Fruit fly (Drosophila melanogaster) whole organism, embryonic: ENCODE data around the gene Btnd.
A peak's percentile ranks its signal among the peaks of the same experiment; 100 is the strongest.

Experiments used
- Asciz ChIP-seq: fragments of 200-800 bp; sonication (Bioruptor generic); optimal IDR thresholded peaks from 2 replicates; lab custom pipeline; 2017; ENCODE audit warnings: missing biosample characterization, mild to moderate bottlenecking, missing genetic modification characterization, missing genetic modification reagents
- BEAF-32 ChIP-seq: fragments of 200-800 bp; sonication (Bioruptor generic); optimal IDR thresholded peaks from 3 replicates; lab custom pipeline; 2017; ENCODE audit warnings: missing biosample characterization, missing genetic modification characterization, mild to moderate bottlenecking, moderate library complexity, missing genetic modification reagents
- Blimp-1 ChIP-seq: fragments of 200-800 bp; sonication (Bioruptor generic); optimal IDR thresholded peaks from 3 replicates; lab custom pipeline; 2018; ENCODE audit warnings: missing biosample characterization, missing genetic modification characterization, mild to moderate bottlenecking, moderate library complexity, missing genetic modification reagents
- CG10543 ChIP-seq: fragments of 200-800 bp; sonication (Bioruptor generic); optimal IDR thresholded peaks from 3 replicates; lab custom pipeline; 2017; ENCODE audit warnings: missing biosample characterization, mild to moderate bottlenecking, missing genetic modification characterization, moderate library complexity
- CG12236 ChIP-seq: fragments of 200-800 bp; sonication (Bioruptor generic); optimal IDR thresholded peaks from 2 replicates; lab custom pipeline; 2016; ENCODE audit warnings: missing biosample characterization, missing genetic modification characterization
- CG13296 ChIP-seq: fragments of 200-800 bp; sonication (Bioruptor generic); optimal IDR thresholded peaks from 3 replicates; lab custom pipeline; 2018; ENCODE audit warnings: missing biosample characterization, mild to moderate bottlenecking, missing genetic modification characterization
- CG13624 ChIP-seq: fragments of 200-800 bp; sonication (Bioruptor generic); optimal IDR thresholded peaks from 2 replicates; lab custom pipeline; 2016; ENCODE audit warnings: missing biosample characterization, missing genetic modification characterization
- CG13894 ChIP-seq: fragments of 200-800 bp; sonication (Bioruptor generic); optimal IDR thresholded peaks from 3 replicates; lab custom pipeline; 2018; ENCODE audit warnings: missing biosample characterization, mild to moderate bottlenecking, missing genetic modification characterization, moderate library complexity
- CG16813 ChIP-seq: fragments of 200-800 bp; sonication (Bioruptor generic); IDR thresholded peaks from 3 replicates; pipeline ENCODE4 v1.3.6; 2022; ENCODE audit warnings: missing biosample characterization, missing genetic modification characterization; ENCODE audit not compliant: partially characterized antibody
- CG17829 ChIP-seq: fragments of 200-800 bp; optimal IDR thresholded peaks from 2 replicates; lab custom pipeline; 2019; ENCODE audit warnings: missing biosample characterization, mild to moderate bottlenecking, missing genetic modification characterization, moderate library complexity
- CG18619 ChIP-seq: fragments of 200-800 bp; sonication (Bioruptor generic); optimal IDR thresholded peaks from 3 replicates; lab custom pipeline; 2017; ENCODE audit warnings: missing biosample characterization, mild to moderate bottlenecking, missing genetic modification characterization
- CG2202 ChIP-seq: fragments of 200-800 bp; sonication (Bioruptor generic); optimal IDR thresholded peaks from 2 replicates; lab custom pipeline; 2018; ENCODE audit warnings: missing biosample characterization, mild to moderate bottlenecking, missing genetic modification characterization
- CG4424 ChIP-seq: fragments of 200-800 bp; sonication (Bioruptor generic); optimal IDR thresholded peaks from 3 replicates; lab custom pipeline; 2016; ENCODE audit warnings: missing biosample characterization, missing genetic modification characterization
- CG6175 ChIP-seq: fragments of 200-800 bp; sonication (Bioruptor generic); IDR thresholded peaks from 3 replicates; pipeline ENCODE4 v1.3.6; 2022; ENCODE audit warnings: missing biosample characterization, missing genetic modification characterization
- CG8290 ChIP-seq, 3 experiments: fragments of 200-800 bp; sonication (Bioruptor generic); optimal IDR thresholded peaks; 2 replicates each; lab custom pipeline; 2016 to 2019; ENCODE audit warnings: missing biosample characterization in 3 of 3, missing genetic modification characterization in 3 of 3, mild to moderate bottlenecking in 2 of 3, moderate library complexity in 1 of 3
- CG8944 ChIP-seq: fragments of 200-800 bp; sonication (Bioruptor generic); optimal IDR thresholded peaks from 3 replicates; lab custom pipeline; 2016; ENCODE audit warnings: missing biosample characterization, missing genetic modification characterization
- D ChIP-seq, 2 experiments: fragments of 200-800 bp in 1 of 2; fragments of >200 bp in 1 of 2; sonication (Bioruptor generic) in 1 of 2; optimal IDR thresholded peaks; 2 replicates in 1 of 2; 3 replicates in 1 of 2; lab custom pipeline; 2017; ENCODE audit warnings: mild to moderate bottlenecking in 1 of 2, missing biosample characterization in 1 of 2, missing genetic modification characterization in 1 of 2, missing genetic modification reagents in 1 of 2
- Dad ChIP-seq: fragments of 200-800 bp; sonication (Bioruptor generic); optimal IDR thresholded peaks from 3 replicates; lab custom pipeline; 2016; ENCODE audit warnings: missing biosample characterization, missing genetic modification characterization
- Ets65A ChIP-seq: fragments of 200-800 bp; sonication (Bioruptor generic); peaks from one replicate; lab custom pipeline; 2016; ENCODE audit warnings: missing biosample characterization, missing genetic modification characterization
- Gug ChIP-seq: fragments of 200-800 bp; sonication (Bioruptor generic); IDR thresholded peaks from 4 replicates; pipeline ENCODE4 v1.3.6; 2022; ENCODE audit warnings: missing biosample characterization, missing genetic modification characterization
- Hmr ChIP-seq: fragments of 200-800 bp; sonication (Bioruptor generic); optimal IDR thresholded peaks from 3 replicates; lab custom pipeline; 2017; ENCODE audit warnings: mild to moderate bottlenecking, missing biosample characterization, missing genetic modification reagents, missing genetic modification characterization
- Hr3 ChIP-seq: fragments of 200-800 bp; sonication (Bioruptor generic); optimal IDR thresholded peaks from 3 replicates; lab custom pipeline; 2016; ENCODE audit warnings: missing biosample characterization, missing genetic modification characterization
- Hsf ChIP-seq: fragments of 200-800 bp; sonication (Bioruptor generic); optimal IDR thresholded peaks from 3 replicates; lab custom pipeline; 2016; ENCODE audit warnings: missing biosample characterization, missing genetic modification characterization
- Meics ChIP-seq: fragments of 200-800 bp; sonication (Bioruptor generic); optimal IDR thresholded peaks from 2 replicates; lab custom pipeline; 2017; ENCODE audit warnings: missing biosample characterization, mild to moderate bottlenecking, missing genetic modification characterization
- Mes4 ChIP-seq: fragments of 200-800 bp; sonication (Bioruptor generic); optimal IDR thresholded peaks from 2 replicates; lab custom pipeline; 2016; ENCODE audit warnings: missing biosample characterization, missing genetic modification characterization
- PHDP ChIP-seq: fragments of 200-800 bp; sonication (Bioruptor generic); optimal IDR thresholded peaks from 3 replicates; lab custom pipeline; 2018; ENCODE audit warnings: missing biosample characterization, mild to moderate bottlenecking, missing genetic modification characterization, moderate library complexity
- amos ChIP-seq: fragments of 200-800 bp; sonication (Bioruptor generic); IDR thresholded peaks from 2 replicates; pipeline ENCODE4 v1.3.6; 2022; ENCODE audit warnings: missing biosample characterization, missing genetic modification characterization; ENCODE audit not compliant: partially characterized antibody
- ase ChIP-seq: fragments of 200-800 bp; sonication (Bioruptor generic); IDR thresholded peaks from 3 replicates; pipeline ENCODE4 v1.3.6; 2022; ENCODE audit warnings: missing biosample characterization, missing genetic modification characterization
- ash1 ChIP-seq: fragments of 200-800 bp; sonication (Bioruptor generic); optimal IDR thresholded peaks from 2 replicates; lab custom pipeline; 2018; ENCODE audit warnings: missing biosample characterization, mild to moderate bottlenecking, missing genetic modification characterization
- caup ChIP-seq: fragments of 200-800 bp; sonication (Bioruptor generic); optimal IDR thresholded peaks from 3 replicates; lab custom pipeline; 2017; ENCODE audit warnings: missing biosample characterization, mild to moderate bottlenecking, missing genetic modification characterization, moderate library complexity; ENCODE audit not compliant: severe bottlenecking
- crp ChIP-seq, 2 experiments: fragments of 200-800 bp; sonication (Bioruptor generic); optimal IDR thresholded peaks; 2 replicates in 1 of 2; 3 replicates in 1 of 2; lab custom pipeline; 2017; ENCODE audit warnings: missing biosample characterization in 2 of 2, missing genetic modification characterization in 2 of 2, mild to moderate bottlenecking in 1 of 2, moderate library complexity in 1 of 2
- dysf ChIP-seq: fragments of 200-800 bp; sonication (Bioruptor generic); IDR thresholded peaks from 3 replicates; pipeline ENCODE4 v1.3.6; 2022; ENCODE audit warnings: missing biosample characterization, missing genetic modification characterization
- esg ChIP-seq: fragments of 200-800 bp; sonication (Bioruptor generic); conservative IDR thresholded peaks from 2 replicates; pipeline ENCODE4 v1.3.6; 2022; ENCODE audit warnings: missing biosample characterization, missing genetic modification characterization
- gce ChIP-seq: fragments of 200-800 bp; sonication (Bioruptor generic); IDR thresholded peaks from 3 replicates; pipeline ENCODE4 v1.3.6; 2022; ENCODE audit warnings: missing biosample characterization, missing genetic modification characterization
- kah ChIP-seq: fragments of 200-800 bp; sonication (Bioruptor generic); optimal IDR thresholded peaks from 2 replicates; lab custom pipeline; 2018; ENCODE audit warnings: missing biosample characterization, mild to moderate bottlenecking, missing genetic modification characterization
- lab ChIP-seq: fragments of 200-800 bp; sonication (Bioruptor generic); optimal IDR thresholded peaks from 3 replicates; lab custom pipeline; 2017; ENCODE audit warnings: missing biosample characterization, missing genetic modification characterization, mild to moderate bottlenecking, moderate library complexity, missing genetic modification reagents
- mirr ChIP-seq: fragments of 200-800 bp; sonication (Bioruptor generic); optimal IDR thresholded peaks from 3 replicates; lab custom pipeline; 2018; ENCODE audit warnings: missing biosample characterization, mild to moderate bottlenecking, missing genetic modification characterization
- nom ChIP-seq: fragments of 200-800 bp; sonication (Bioruptor generic); optimal IDR thresholded peaks from 2 replicates; lab custom pipeline; 2017; ENCODE audit warnings: missing biosample characterization, missing genetic modification characterization, mild to moderate bottlenecking, moderate library complexity, missing genetic modification reagents
- otp ChIP-seq: fragments of 200-800 bp; sonication (Bioruptor generic); IDR thresholded peaks from 3 replicates; pipeline ENCODE4, ENCODE4 v1.3.6; 2022; ENCODE audit warnings: missing biosample characterization, missing genetic modification characterization
- pan ChIP-seq, 4 experiments: fragments of >200 bp in 3 of 4; fragments of 200-800 bp in 1 of 4; sonication (Bioruptor generic) in 1 of 4; optimal IDR thresholded peaks in 3 of 4; IDR thresholded peaks in 1 of 4; 2 replicates each; pipeline versions ENCODE4 v1.3.6 to Lab custom; 2017 to 2022; ENCODE audit warnings: missing biosample characterization in 2 of 4, missing genetic modification characterization in 2 of 4, mixed read lengths in 1 of 4
- ranshi ChIP-seq: fragments of 200-800 bp; sonication (Bioruptor generic); IDR thresholded peaks from 2 replicates; pipeline ENCODE4 v1.3.6; 2022; ENCODE audit warnings: missing biosample characterization, missing genetic modification characterization
- repo ChIP-seq: fragments of 200-800 bp; sonication (Bioruptor generic); optimal IDR thresholded peaks from 2 replicates; lab custom pipeline; 2016; ENCODE audit warnings: missing biosample characterization, missing genetic modification characterization
- run ChIP-seq: fragments of 200-800 bp; sonication (Bioruptor generic); optimal IDR thresholded peaks from 3 replicates; lab custom pipeline; 2018; ENCODE audit warnings: missing biosample characterization, mild to moderate bottlenecking, missing genetic modification characterization
- schlank ChIP-seq: fragments of 200-800 bp; sonication (Bioruptor generic); optimal IDR thresholded peaks from 2 replicates; lab custom pipeline; 2018; ENCODE audit warnings: missing biosample characterization, mild to moderate bottlenecking, missing genetic modification characterization
- slbo ChIP-seq: fragments of 200-800 bp; sonication (Bioruptor generic); IDR thresholded peaks from 2 replicates; pipeline ENCODE4 v1.3.6; 2022; ENCODE audit warnings: missing biosample characterization, missing genetic modification characterization
- tap ChIP-seq: fragments of 200-800 bp; optimal IDR thresholded peaks from 3 replicates; lab custom pipeline; 2019; ENCODE audit warnings: missing biosample characterization, mild to moderate bottlenecking, missing genetic modification characterization, moderate library complexity
- tll ChIP-seq, 2 experiments: fragments of 200-800 bp in 1 of 2; fragments of >200 bp in 1 of 2; sonication (Bioruptor generic) in 1 of 2; optimal IDR thresholded peaks; 2 replicates each; lab custom pipeline; 2017 to 2019; ENCODE audit warnings: missing biosample characterization in 2 of 2, missing genetic modification characterization in 2 of 2, mild to moderate bottlenecking in 1 of 2, moderate library complexity in 1 of 2

Btnd gene

dm6 chrX:6255414-6255915, 36.3 kb upstream of the Btnd start, which contains the start of the genes Rbcn-3A and Spx (continued):
- peak; percentile 45 for TF ChIP-seq Hr3 (GFP tag; lab: Kevin White, UChicago)
- TF ChIP-seq Meics (GFP tag; lab: Kevin White, UChicago), result peak; percentile 12
- no peak for TF ChIP-seq CG17829
- TF ChIP-seq D (optimal IDR thresholded peaks at IDR 0.05; lab: Kevin White, UChicago), result no peak
- no peak for TF ChIP-seq D (GFP tag; optimal IDR thresholded peaks at IDR 0.05; lab: Kevin White, UChicago)
- peak; percentile 19 for TF ChIP-seq CG13296 (GFP tag; lab: Kevin White, UChicago)
- no peak for TF ChIP-seq Hsf
- TF ChIP-seq kah (GFP tag; lab: Kevin White, UChicago), result no peak
- no peak for TF ChIP-seq gce (GFP tag; lab: Robert Waterston, UW)
- no peak for TF ChIP-seq CG8944 (GFP tag; lab: Kevin White, UChicago)
- no peak for TF ChIP-seq CG8290 (GFP tag; optimal IDR thresholded peaks at IDR 0.05; lab: Kevin White, UChicago)
- TF ChIP-seq CG8290 (tag; optimal IDR thresholded peaks at IDR 0.05; lab: Kevin White, UChicago), result no peak
- peak; percentile 27 for TF ChIP-seq Hmr (GFP tag; lab: Kevin White, UChicago)
- peak; percentile 90 for TF ChIP-seq CG16813
- TF ChIP-seq CG4424 (GFP tag; lab: Kevin White, UChicago), result peak; percentile 40
- TF ChIP-seq Gug, result peak; percentile 39; the same call in 1 of the 4 replicates
- TF ChIP-seq CG10543 (GFP tag; lab: Kevin White, UChicago), result peak; percentile 16
- TF ChIP-seq PHDP (tag; lab: Kevin White, UChicago), result peak; percentile 45
- no peak for TF ChIP-seq CG2202 (tag; lab: Kevin White, UChicago)
- no peak for TF ChIP-seq Mes4 (GFP tag; lab: Kevin White, UChicago)
- no peak for TF ChIP-seq CG12236
- TF ChIP-seq crp (GFP tag; optimal IDR thresholded peaks at IDR 0.05; lab: Kevin White, UChicago), result no peak
- TF ChIP-seq Blimp-1, result no peak
- TF ChIP-seq amos (GFP tag; lab: Robert Waterston, UW), result peak; percentile 83
- no peak for TF ChIP-seq esg
- peak; percentile 9 for TF ChIP-seq Ets65A
- TF ChIP-seq dysf (GFP tag; lab: Robert Waterston, UW), result no peak
- TF ChIP-seq repo (GFP tag; lab: Kevin White, UChicago), result no peak
- no peak for TF ChIP-seq caup (GFP tag; lab: Kevin White, UChicago)
- no peak for TF ChIP-seq otp (GFP tag; lab: Robert Waterston, UW)
- no peak for TF ChIP-seq Dad
- TF ChIP-seq ranshi (GFP tag; lab: Robert Waterston, UW), result no peak
- TF ChIP-seq CG13894 (tag; lab: Kevin White, UChicago), result peak; percentile 8
- TF ChIP-seq BEAF-32, result peak; percentile 87
- TF ChIP-seq CG13624, result no peak
- TF ChIP-seq ase (GFP tag; lab: Robert Waterston, UW), result no peak
- TF ChIP-seq lab, result peak; percentile 34
- no peak for TF ChIP-seq Asciz (GFP tag; lab: Kevin White, UChicago)
- no peak for TF ChIP-seq run (tag; lab: Kevin White, UChicago)
- no peak for TF ChIP-seq mirr (GFP tag; lab: Kevin White, UChicago)
- no peak for TF ChIP-seq tll (GFP tag; optimal IDR thresholded peaks at IDR 0.05; lab: Kevin White, UChicago)
- TF ChIP-seq CG6175 (GFP tag; lab: Robert Waterston, UW), result no peak
- no peak for TF ChIP-seq tap (tag; lab: Kevin White, UChicago)
- peak; percentile 69 for TF ChIP-seq slbo (GFP tag; lab: Robert Waterston, UW)
- no peak for TF ChIP-seq pan (optimal IDR thresholded peaks at IDR 0.05; lab: Kevin White, UChicago)
- TF ChIP-seq pan (GFP tag; optimal IDR thresholded peaks at IDR 0.05 in 1 of 2, IDR thresholded peaks at IDR 0.05 in 1 of 2), result peak in 1 of 2 experiments; percentile 7
- TF ChIP-seq CG18619 (GFP tag; lab: Kevin White, UChicago), result peak; percentile 30
- no peak for TF ChIP-seq nom (GFP tag; lab: Kevin White, UChicago)
- TF ChIP-seq schlank (tag; lab: Kevin White, UChicago), result no peak
- TF ChIP-seq ash1, result no peak
